Worm (Caenorhabditis elegans) whole organism, midembryonic: ENCODE data around the gene tag-250.

Experiments used
- T22C8.4 ChIP-seq: fragments of 200-800 bp; sonication (Bioruptor generic); IDR thresholded peaks from 2 replicates; pipeline ENCODE4 v1.3.6; 2022; ENCODE audit warnings: missing genetic modification characterization, missing compliant biosample characterization
- med-1 ChIP-seq: sonication (generic microtip); optimal IDR thresholded peaks from 2 replicates; lab custom pipeline; 2017; ENCODE audit warnings: missing genetic modification characterization, mild to moderate bottlenecking, missing compliant biosample characterization, antibody characterized with exemption, missing genetic modification reagents; ENCODE audit not compliant: insufficient read depth

ce11 chrIII:7894724-7895123 lies 30.0 kb downstream of the tag-250 start, which contains the start of gene ZK688.4:
- TF ChIP-seq med-1 (no peak), T22C8.4 (GFP tag; lab: Robert Waterston, UW) (no peak)
